Fruit fly (Drosophila melanogaster): ENCODE measurements around the gene daed.

Gene daed

DNA sequence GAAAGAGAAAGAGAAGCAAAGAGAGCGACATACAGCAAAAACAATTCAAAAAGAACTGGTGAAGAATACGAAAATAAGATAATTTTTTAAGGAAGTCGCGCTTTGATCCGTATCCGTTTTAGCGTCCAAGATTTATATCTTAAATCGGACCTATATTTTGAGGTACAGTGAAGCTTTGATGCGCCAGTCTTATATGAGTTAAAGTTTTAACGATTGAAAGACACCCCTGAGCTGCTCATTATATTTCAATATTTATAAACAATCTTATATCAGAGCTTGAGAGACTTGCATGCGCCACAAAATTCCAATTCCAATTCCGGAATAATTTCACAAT, 37.3 kb downstream of the daed start:
- TF ChIP-seq bab1 (GFP tag; optimal IDR thresholded peaks at IDR 0.05), result no peak
- TF ChIP-seq CG5204 (GFP tag; optimal IDR thresholded peaks at IDR 0.05), result no peak
- no peak for TF ChIP-seq CG7101 (tag; optimal IDR thresholded peaks at IDR 0.05)
- TF ChIP-seq toe (GFP tag; optimal IDR thresholded peaks at IDR 0.05), result no peak
- TF ChIP-seq Hr96 (GFP tag; optimal IDR thresholded peaks at IDR 0.05), result no peak
- no peak for TF ChIP-seq cnc (optimal IDR thresholded peaks at IDR 0.05)
- TF ChIP-seq CG11617 (GFP tag; optimal IDR thresholded peaks at IDR 0.05), result no peak
- no peak for TF ChIP-seq CG12768 (GFP tag; optimal IDR thresholded peaks at IDR 0.05)
- TF ChIP-seq Mnt (GFP tag; optimal IDR thresholded peaks at IDR 0.05), result no peak
- TF ChIP-seq ovo (GFP tag; optimal IDR thresholded peaks at IDR 0.05), result no peak
- TF ChIP-seq kay (GFP tag; ENCODE audit: borderline replicate concordance), result no peak
- TF ChIP-seq CG33017 (tag; optimal IDR thresholded peaks at IDR 0.05), result no peak
- no peak for TF ChIP-seq CG1620 (GFP tag; optimal IDR thresholded peaks at IDR 0.05)
- TF ChIP-seq Crg-1 (GFP tag; optimal IDR thresholded peaks at IDR 0.05), result no peak
- no peak for TF ChIP-seq tj (GFP tag; optimal IDR thresholded peaks at IDR 0.05)
- TF ChIP-seq cic (GFP tag; optimal IDR thresholded peaks at IDR 0.05), result no peak
- TF ChIP-seq CG7045 (GFP tag; optimal IDR thresholded peaks at IDR 0.05), result no peak

DNA sequence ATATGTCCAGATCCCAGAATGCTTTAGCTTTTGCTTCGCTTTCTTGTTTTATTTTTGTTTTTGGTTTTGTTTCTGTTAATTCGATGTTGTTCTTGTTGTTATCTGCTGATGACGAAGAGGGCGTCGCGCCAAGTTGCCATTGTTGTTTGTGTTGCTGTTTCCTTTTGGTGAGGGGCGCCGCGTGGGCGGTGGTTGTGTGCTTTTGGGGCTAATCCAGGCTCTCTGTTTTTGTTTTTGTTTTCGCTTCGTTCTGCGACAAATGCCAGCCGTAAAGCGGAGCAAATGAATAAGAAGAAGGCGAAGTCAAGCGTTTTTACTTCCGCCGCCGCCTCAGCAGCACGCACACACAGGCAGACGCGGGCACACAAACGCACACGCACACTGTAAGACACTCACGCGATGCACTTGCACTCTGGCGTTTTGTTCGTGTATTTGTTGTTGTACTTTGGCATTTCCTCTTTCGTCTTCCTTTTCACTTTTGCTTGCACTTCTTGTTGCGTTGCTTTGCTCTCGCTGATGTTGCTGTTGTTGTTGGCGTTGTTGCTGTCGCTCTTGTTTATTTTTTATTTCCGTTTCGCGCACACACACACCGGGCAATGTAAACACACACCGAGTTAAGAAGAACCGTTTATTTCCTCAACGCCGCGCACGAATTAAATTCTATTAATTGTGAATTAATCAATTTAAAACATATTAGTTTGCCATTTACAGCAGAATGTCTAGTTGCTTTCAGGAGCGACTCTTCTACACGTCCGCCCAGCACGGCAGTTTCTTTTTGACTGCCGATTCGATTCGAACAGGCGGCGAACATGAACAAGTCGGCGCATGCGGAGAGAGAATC, 37.9 kb downstream of the daed start, which contains the start of gene aop:
aop (minus strand) TSS at position 786 of the 841 bp plus-strand sequence.
- TF ChIP-seq cnc (optimal IDR thresholded peaks at IDR 0.05), result no peak
- peak; percentile 63 for TF ChIP-seq Crg-1 (GFP tag; optimal IDR thresholded peaks at IDR 0.05)
- peak; percentile 31 for TF ChIP-seq Clk (GFP tag; optimal IDR thresholded peaks at IDR 0.05)
- peak; percentile 62 for TF ChIP-seq CG7101 (tag; optimal IDR thresholded peaks at IDR 0.05)
- TF ChIP-seq Mnt (GFP tag; optimal IDR thresholded peaks at IDR 0.05), result peak; percentile 73
- peak; percentile 35 for TF ChIP-seq CG5204 (GFP tag; optimal IDR thresholded peaks at IDR 0.05)
- no peak for TF ChIP-seq CG1620 (GFP tag; optimal IDR thresholded peaks at IDR 0.05)
- peak; percentile 48 for TF ChIP-seq bab1 (GFP tag; optimal IDR thresholded peaks at IDR 0.05)
- TF ChIP-seq Hr96 (GFP tag; optimal IDR thresholded peaks at IDR 0.05), result peak; percentile 54
- TF ChIP-seq CG7045 (GFP tag; optimal IDR thresholded peaks at IDR 0.05), result peak; percentile 27
- peak; percentile 35 for TF ChIP-seq ovo (GFP tag; optimal IDR thresholded peaks at IDR 0.05)
- TF ChIP-seq kay (GFP tag; ENCODE audit: borderline replicate concordance), result peak; percentile 38
- TF ChIP-seq pad (GFP tag; optimal IDR thresholded peaks at IDR 0.05), result peak; percentile 53
- peak; percentile 80 for TF ChIP-seq CG11617 (GFP tag; optimal IDR thresholded peaks at IDR 0.05)
- peak; percentile 84 for TF ChIP-seq tj (GFP tag; optimal IDR thresholded peaks at IDR 0.05)
- TF ChIP-seq toe (GFP tag; optimal IDR thresholded peaks at IDR 0.05), result peak; percentile 13
- peak; percentile 60 for TF ChIP-seq CG12768 (GFP tag; optimal IDR thresholded peaks at IDR 0.05)
- TF ChIP-seq CG33017 (tag; optimal IDR thresholded peaks at IDR 0.05), result no peak
- TF ChIP-seq CG14711 (tag; optimal IDR thresholded peaks at IDR 0.05), result peak; percentile 15
- TF ChIP-seq cic (GFP tag; optimal IDR thresholded peaks at IDR 0.05), result peak; percentile 77

DNA sequence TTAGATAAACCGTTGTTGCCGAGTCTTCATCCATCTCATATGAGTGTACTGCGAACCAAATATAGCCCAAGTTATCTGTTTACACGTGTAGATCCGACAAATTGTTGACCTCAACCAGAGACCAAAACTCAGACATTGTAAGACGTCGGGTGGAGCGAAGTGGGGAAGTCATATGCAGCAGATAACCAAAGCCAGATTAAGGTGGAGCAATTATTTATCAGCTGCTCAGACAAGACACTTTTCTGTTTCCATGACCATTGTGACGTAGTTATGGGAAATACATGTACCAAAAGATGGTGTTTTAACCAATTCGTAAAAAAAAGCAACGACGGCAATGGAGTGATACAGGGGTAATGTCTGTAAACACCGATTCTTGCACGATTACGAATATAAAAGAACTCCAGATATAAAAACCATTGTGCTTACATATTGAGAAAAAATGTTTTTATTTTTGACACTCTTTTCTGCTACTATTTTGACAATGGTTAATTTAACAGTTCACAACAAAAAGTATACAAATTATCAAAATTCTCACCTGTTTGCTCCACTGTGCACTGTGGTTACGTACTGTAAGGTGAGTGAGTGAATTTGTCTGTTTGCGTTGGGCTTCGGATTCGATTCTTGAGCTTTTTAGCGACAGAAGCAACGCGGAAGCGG, 38.7 kb downstream of the daed start:
- TF ChIP-seq pad (GFP tag; optimal IDR thresholded peaks at IDR 0.05), result no peak
- peak; percentile 71 for TF ChIP-seq kay (GFP tag; ENCODE audit: borderline replicate concordance)
- peak; percentile 33 for TF ChIP-seq CG14711 (tag; optimal IDR thresholded peaks at IDR 0.05)
- TF ChIP-seq CG7101 (tag; optimal IDR thresholded peaks at IDR 0.05), result no peak
- peak; percentile 27 for TF ChIP-seq CG5204 (GFP tag; optimal IDR thresholded peaks at IDR 0.05)
- TF ChIP-seq CG33017 (tag; optimal IDR thresholded peaks at IDR 0.05), result no peak

- TF ChIP-seq pad (GFP tag; optimal IDR thresholded peaks at IDR 0.05), result peak; percentile 21
- TF ChIP-seq Mnt (GFP tag; optimal IDR thresholded peaks at IDR 0.05), result peak; percentile 19
- TF ChIP-seq CG11617 (GFP tag; optimal IDR thresholded peaks at IDR 0.05), result peak; percentile 68
- peak; percentile 42 for TF ChIP-seq toe (GFP tag; optimal IDR thresholded peaks at IDR 0.05)
- TF ChIP-seq Clk (GFP tag; optimal IDR thresholded peaks at IDR 0.05), result no peak
- no peak for TF ChIP-seq cnc (optimal IDR thresholded peaks at IDR 0.05)
- peak; percentile 68 for TF ChIP-seq CG5204 (GFP tag; optimal IDR thresholded peaks at IDR 0.05)
- TF ChIP-seq CG7101 (tag; optimal IDR thresholded peaks at IDR 0.05), result peak; percentile 83
- TF ChIP-seq CG7045 (GFP tag; optimal IDR thresholded peaks at IDR 0.05), result peak; percentile 61
- TF ChIP-seq tj (GFP tag; optimal IDR thresholded peaks at IDR 0.05), result peak; percentile 98
- no peak for TF ChIP-seq CG1620 (GFP tag; optimal IDR thresholded peaks at IDR 0.05)
- peak; percentile 21 for TF ChIP-seq cic (GFP tag; optimal IDR thresholded peaks at IDR 0.05)
- TF ChIP-seq bab1 (GFP tag; optimal IDR thresholded peaks at IDR 0.05), result peak; percentile 74
- TF ChIP-seq CG14711 (tag; optimal IDR thresholded peaks at IDR 0.05), result peak; percentile 72
- TF ChIP-seq Hr96 (GFP tag; optimal IDR thresholded peaks at IDR 0.05), result peak; percentile 74
- TF ChIP-seq ovo (GFP tag; optimal IDR thresholded peaks at IDR 0.05), result peak; percentile 58
- TF ChIP-seq Crg-1 (GFP tag; optimal IDR thresholded peaks at IDR 0.05), result no peak
- peak; percentile 27 for TF ChIP-seq kay (GFP tag; ENCODE audit: borderline replicate concordance)
- peak; percentile 57 for TF ChIP-seq CG12768 (GFP tag; optimal IDR thresholded peaks at IDR 0.05)
- TF ChIP-seq CG33017 (tag; optimal IDR thresholded peaks at IDR 0.05), result peak; percentile 88
These were observed 40.0 kb downstream of the daed start for dm6 chr2L:2175930-2176643.

All from whole organism, adult.